Worm (Caenorhabditis elegans): ENCODE data around the gene F28D1.6.

The F28D1.6 gene

DNA sequence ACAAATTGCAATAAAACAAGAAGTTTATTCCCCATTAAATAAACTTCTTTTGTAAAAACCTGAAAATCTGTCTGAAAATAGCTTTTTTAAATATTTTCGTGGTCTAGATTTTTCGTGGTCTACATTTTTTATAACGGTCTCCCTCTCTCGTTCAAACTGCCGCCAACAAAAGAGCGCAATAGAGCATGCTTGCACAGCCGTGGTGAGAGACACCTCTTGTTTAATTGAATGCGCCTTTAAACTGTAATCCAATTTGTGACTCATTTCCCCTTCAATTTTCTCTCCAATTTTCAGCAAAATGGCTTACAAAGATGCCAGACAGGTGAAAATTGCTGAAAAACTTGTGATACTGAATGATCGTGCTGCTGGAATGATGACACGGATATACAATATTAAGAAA, 19.2 kb upstream of the F28D1.6 start, which contains the start of gene gex-3:
gex-3 (plus strand) TSS at position 295 of the 400 bp plus-strand sequence.
- TF ChIP-seq ceh-34 (tag; optimal IDR thresholded peaks at IDR 0.05) (peak; percentile 9), tbx-2 (tag; optimal IDR thresholded peaks at IDR 0.05) (peak; percentile 34), ref-2 (tag; optimal IDR thresholded peaks at IDR 0.05) (peak; percentile 32), elt-4 (tag; optimal IDR thresholded peaks at IDR 0.05) (no peak), unc-3 (GFP tag; conservative IDR thresholded peaks at IDR 0.05) (no peak), unc-3 (tag; optimal IDR thresholded peaks at IDR 0.05) (peak; percentile 6), mec-3 (tag; optimal IDR thresholded peaks at IDR 0.05; ENCODE audit: borderline replicate concordance) (no peak), ceh-31 (tag; optimal IDR thresholded peaks at IDR 0.05) (peak; percentile 81), nhr-11 (tag; optimal IDR thresholded peaks at IDR 0.05) (no peak), unc-55 (GFP tag; optimal IDR thresholded peaks at IDR 0.05) (peak; percentile 58), sox-2 (GFP tag; IDR thresholded peaks at IDR 0.05) (no peak), ttx-3 (tag; optimal IDR thresholded peaks at IDR 0.05) (no peak), T23F11.4 (GFP tag; optimal IDR thresholded peaks at IDR 0.05) (no peak), C08G9.2 (tag; optimal IDR thresholded peaks at IDR 0.05) (no peak), ceh-9 (tag; optimal IDR thresholded peaks at IDR 0.05) (no peak), dve-1 (tag; optimal IDR thresholded peaks at IDR 0.05) (no peak), ama-1 (optimal IDR thresholded peaks at IDR 0.05) (no peak), hlh-13 (GFP tag; optimal IDR thresholded peaks at IDR 0.05) (no peak), Y22D7AL.16 (tag; optimal IDR thresholded peaks at IDR 0.05) (no peak), hlh-6 (tag; optimal IDR thresholded peaks at IDR 0.05) (no peak), fkh-6 (tag; optimal IDR thresholded peaks at IDR 0.05) (no peak), nfya-1 (tag; optimal IDR thresholded peaks at IDR 0.05) (peak; percentile 61), lin-11 (tag; optimal IDR thresholded peaks at IDR 0.05) (no peak), lim-6 (tag; optimal IDR thresholded peaks at IDR 0.05) (no peak), K02D7.2 (tag; optimal IDR thresholded peaks at IDR 0.05) (no peak), pat-9 (tag; optimal IDR thresholded peaks at IDR 0.05) (no peak), ceh-30 (tag; optimal IDR thresholded peaks at IDR 0.05) (no peak), odd-2 (tag; optimal IDR thresholded peaks at IDR 0.05) (no peak), pag-3 (tag; optimal IDR thresholded peaks at IDR 0.05; ENCODE audit: borderline replicate concordance) (no peak), tbx-7 (tag; optimal IDR thresholded peaks at IDR 0.05) (no peak), gmeb-2 (tag; optimal IDR thresholded peaks at IDR 0.05) (no peak), sdc-2 (tag; optimal IDR thresholded peaks at IDR 0.05) (no peak), hlh-30 (tag; optimal IDR thresholded peaks at IDR 0.05; ENCODE audit: insufficient read depth) (peak; percentile 32), fkh-10 (GFP tag; optimal IDR thresholded peaks at IDR 0.05) (no peak), rnt-1 (tag; optimal IDR thresholded peaks at IDR 0.05) (peak; percentile 19), K09A11.1 (tag; optimal IDR thresholded peaks at IDR 0.05; ENCODE audit: insufficient read depth) (no peak), ceh-22 (tag; optimal IDR thresholded peaks at IDR 0.05) (no peak), ahr-1 (tag; optimal IDR thresholded peaks at IDR 0.05) (no peak), pqm-1 (tag; optimal IDR thresholded peaks at IDR 0.05) (no peak), ceh-24 (tag; optimal IDR thresholded peaks at IDR 0.05) (no peak), ceh-2 (tag; optimal IDR thresholded peaks at IDR 0.05) (peak; percentile 33), pros-1 (tag; optimal IDR thresholded peaks at IDR 0.05) (no peak), unc-42 (tag; optimal IDR thresholded peaks at IDR 0.05) (peak; percentile 100), F13H6.1 (tag; optimal IDR thresholded peaks at IDR 0.05) (no peak), ceh-18 (tag; optimal IDR thresholded peaks at IDR 0.05) (peak; percentile 47), ceh-14 (tag; optimal IDR thresholded peaks at IDR 0.05) (no peak)
